Worm (Caenorhabditis elegans) whole organism, young adult: ENCODE measurements around the gene col-91.

Source experiments
- F33H1.4 ChIP-seq: fragments of 200-800 bp; sonication (Bioruptor generic); IDR thresholded peaks from 2 replicates; pipeline ENCODE4 v1.3.6; 2022; ENCODE audit warnings: missing genetic modification reagents, missing genetic modification characterization, missing compliant biosample characterization
- F57C9.4 ChIP-seq: sonication (generic microtip); optimal IDR thresholded peaks from 2 replicates; lab custom pipeline; 2017; ENCODE audit warnings: mild to moderate bottlenecking, missing genetic modification characterization, missing compliant biosample characterization
- nhr-27 ChIP-seq: fragments of 200-800 bp; sonication (Bioruptor generic); optimal IDR thresholded peaks from 2 replicates; lab custom pipeline; 2018; ENCODE audit warnings: mild to moderate bottlenecking, missing genetic modification characterization, moderate library complexity, missing compliant biosample characterization
- rcor-1 ChIP-seq: fragments of 200-800 bp; sonication (Bioruptor generic); IDR thresholded peaks from 2 replicates; pipeline ENCODE4 v1.3.6; 2022; ENCODE audit warnings: missing genetic modification reagents, missing genetic modification characterization, missing compliant biosample characterization

ce11 chrIII:8310239-8311057 is 47.0 kb upstream of the col-91 start, which contains the start of gene F10E9.3:
- 0 out of 2 replicates have a peak, but pooled peaks have one; percentile 12 for TF ChIP-seq F33H1.4 (GFP tag; lab: Robert Waterston, UW)
- TF ChIP-seq nhr-27 (tag; lab: Kevin White, UChicago), result no peak
- no peak for TF ChIP-seq F57C9.4 (tag; lab: Kevin White, UChicago)
- no peak for TF ChIP-seq rcor-1 (GFP tag; lab: Robert Waterston, UW)
